Worm (Caenorhabditis elegans): ENCODE results near the gene vps-11.

DNA sequence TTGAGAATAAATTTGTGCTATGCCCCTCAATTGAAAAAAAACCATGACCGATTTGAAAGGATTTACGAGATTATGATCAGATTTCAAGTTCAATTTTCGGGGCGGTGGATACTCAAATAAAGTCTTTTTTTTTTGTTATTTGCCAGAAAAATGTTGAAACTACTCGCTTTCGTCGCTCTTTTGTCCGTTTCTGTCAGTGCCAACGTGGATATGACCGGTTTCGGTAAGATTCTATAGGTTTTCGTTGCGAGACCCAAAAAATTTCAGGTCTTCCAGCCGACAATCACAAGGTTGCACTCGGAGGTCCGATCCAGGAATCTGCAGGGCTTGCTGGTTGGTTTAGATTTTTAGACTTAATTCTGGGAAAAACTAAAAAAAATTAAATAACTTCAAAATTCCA lies 6.1 kb downstream of the vps-11 start, which contains the start of gene tag-209:
- no peak for TF ChIP-seq ztf-23 (GFP tag; IDR thresholded peaks at IDR 0.05)
- TF ChIP-seq ref-1 (GFP tag; conservative IDR thresholded peaks at IDR 0.05) = no peak
- no peak for TF ChIP-seq klf-2 (GFP tag; conservative IDR thresholded peaks at IDR 0.05)
- TF ChIP-seq flt-1 (GFP tag; IDR thresholded peaks at IDR 0.05) = no peak
